Worm (Caenorhabditis elegans) whole organism, early embryonic: ENCODE measurements around the gene rrf-3.

Source experiments
- B0310.2 ChIP-seq: sonication (generic microtip); optimal IDR thresholded peaks from 2 replicates; lab custom pipeline; 2016; ENCODE audit warnings: mild to moderate bottlenecking, missing genetic modification characterization, missing compliant biosample characterization
- F13C5.2 ChIP-seq: sonication (generic microtip); optimal IDR thresholded peaks from 2 replicates; lab custom pipeline; 2017; ENCODE audit warnings: mild to moderate bottlenecking, missing genetic modification characterization, inconsistent platforms, missing compliant biosample characterization
- aly-1 ChIP-seq: sonication (generic microtip); optimal IDR thresholded peaks from 2 replicates; lab custom pipeline; 2016; ENCODE audit warnings: missing genetic modification characterization, missing compliant biosample characterization
- ama-1 ChIP-seq: fragments of 150-350 bp; optimal IDR thresholded peaks from 2 replicates; lab custom pipeline; 2014
- ceh-13 ChIP-seq: fragments of 200-800 bp; sonication (Bioruptor generic); optimal IDR thresholded peaks from 2 replicates; lab custom pipeline; 2018; ENCODE audit warnings: mild to moderate bottlenecking, missing genetic modification characterization, missing compliant biosample characterization
- ceh-36 ChIP-seq: sonication (generic microtip); optimal IDR thresholded peaks from 2 replicates; lab custom pipeline; 2016; ENCODE audit warnings: missing genetic modification characterization, inconsistent platforms, missing compliant biosample characterization
- ets-7 ChIP-seq: sonication (generic microtip); optimal IDR thresholded peaks from 2 replicates; lab custom pipeline; 2016; ENCODE audit warnings: missing genotype, missing genetic modification characterization, missing compliant biosample characterization
- flt-1 ChIP-seq: fragments of 200-800 bp; sonication (Bioruptor generic); IDR thresholded peaks from 2 replicates; pipeline ENCODE4 v1.3.6; 2022; ENCODE audit warnings: missing genetic modification characterization, missing compliant biosample characterization
- hmbx-1 ChIP-seq: sonication (generic microtip); optimal IDR thresholded peaks from 2 replicates; lab custom pipeline; 2016; ENCODE audit warnings: mild to moderate bottlenecking, missing genetic modification characterization, missing compliant biosample characterization
- hmg-4 ChIP-seq: fragments of 200-800 bp; sonication (Bioruptor generic); optimal IDR thresholded peaks from 2 replicates; lab custom pipeline; 2018; ENCODE audit warnings: mild to moderate bottlenecking, missing genetic modification characterization, missing compliant biosample characterization
- hnd-1 ChIP-seq: sonication (generic microtip); optimal IDR thresholded peaks from 2 replicates; lab custom pipeline; 2016; ENCODE audit warnings: missing genetic modification characterization, missing compliant biosample characterization
- pes-1 ChIP-seq: fragments of 200-800 bp; sonication (Bioruptor generic); IDR thresholded peaks from 2 replicates; pipeline ENCODE4 v1.3.6; 2022; ENCODE audit warnings: missing genetic modification reagents, missing genetic modification characterization, missing compliant biosample characterization
- scrt-1 ChIP-seq: fragments of 200-800 bp; sonication (Bioruptor generic); IDR thresholded peaks from 2 replicates; pipeline ENCODE4 v1.3.6; 2022; ENCODE audit warnings: missing genetic modification characterization, missing compliant biosample characterization
- sea-1 ChIP-seq: fragments of 200-800 bp; sonication (Bioruptor generic); conservative IDR thresholded peaks from 2 replicates; pipeline ENCODE4 v1.3.6; 2022; ENCODE audit warnings: missing genetic modification characterization, missing compliant biosample characterization
- tbx-11 ChIP-seq: fragments of 200-800 bp; sonication (Bioruptor generic); IDR thresholded peaks from 2 replicates; pipeline ENCODE4 v1.3.6; 2022; ENCODE audit warnings: missing genetic modification characterization, missing compliant biosample characterization
- tbx-37 ChIP-seq: fragments of 200-800 bp; sonication (Bioruptor generic); conservative IDR thresholded peaks from 2 replicates; pipeline ENCODE4 v1.3.6; 2022; ENCODE audit warnings: missing genetic modification reagents, missing genetic modification characterization, missing compliant biosample characterization
- tra-4 ChIP-seq: sonication (generic microtip); optimal IDR thresholded peaks from 2 replicates; lab custom pipeline; 2017; ENCODE audit warnings: missing genetic modification characterization, missing compliant biosample characterization

rrf-3 gene

DNA sequence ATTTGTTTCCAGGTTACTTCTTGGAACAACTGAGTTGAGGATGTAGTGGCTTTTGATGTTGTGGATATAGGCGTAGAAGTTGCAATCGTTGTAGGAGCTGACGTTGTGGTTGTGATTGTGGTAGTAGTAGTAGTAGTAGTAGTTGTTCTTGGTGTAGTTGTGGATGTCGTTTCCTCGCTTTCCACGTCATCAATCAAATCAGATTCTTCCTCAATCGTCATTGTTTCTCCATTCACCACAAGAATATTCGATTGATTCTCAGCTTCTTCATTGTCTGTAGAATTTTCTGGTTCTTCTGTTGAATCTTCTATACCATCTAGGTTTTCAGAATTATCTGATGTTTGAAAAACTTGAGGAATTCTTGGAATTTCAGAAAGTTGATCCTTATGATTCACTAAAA is 16.3 kb downstream of the rrf-3 start:
- TF ChIP-seq flt-1 (GFP tag; lab: Robert Waterston, UW): no peak
- no peak for TF ChIP-seq B0310.2
- no peak for TF ChIP-seq sea-1 (GFP tag; lab: Robert Waterston, UW)

- TF ChIP-seq hmg-4 (GFP tag; lab: Kevin White, UChicago) (no peak), ceh-36 (tag; lab: Kevin White, UChicago) (no peak)
Observed at ce11 chrII:8180281-8180680, 18.0 kb downstream of the rrf-3 start, which contains the start of gene T05C12.4. Gene T05C12.4 (minus strand): TSS chrII:8180381.

ce11 chrII:8181437-8181836 is 19.2 kb downstream of the rrf-3 start, which contains the start of gene dylt-3:
Gene dylt-3 (plus strand): TSS chrII:8181737.
- TF ChIP-seq hmg-4 (GFP tag; lab: Kevin White, UChicago): no peak
- no peak for TF ChIP-seq hmbx-1 (tag; lab: Kevin White, UChicago)

DNA sequence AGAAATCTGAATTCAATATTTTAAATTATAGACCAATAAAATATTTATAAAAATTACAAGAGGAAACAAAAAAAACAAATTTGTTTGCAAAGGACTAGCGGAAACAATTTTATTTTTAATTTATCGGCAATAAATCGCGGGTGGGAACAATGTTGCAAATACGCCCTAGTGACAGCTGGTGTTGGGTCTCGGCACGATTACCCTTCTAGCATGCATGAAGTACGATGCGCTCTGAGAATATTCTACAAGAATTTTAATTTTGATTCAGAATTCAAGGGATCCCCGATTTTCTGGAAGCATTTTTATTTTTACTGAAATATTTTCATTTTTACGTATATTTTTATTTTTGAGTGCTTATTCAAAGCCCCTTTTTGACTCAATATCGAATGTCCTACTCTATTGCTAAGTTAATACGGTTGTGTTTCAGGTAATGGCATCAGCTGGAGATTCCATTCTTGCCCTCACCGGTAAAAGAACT is 22.8 kb downstream of the rrf-3 start, which contains the start of the genes mig-5 and cct-1:
TSS of gene mig-5 (minus strand) at position 8 of the 478 bp plus-strand sequence.
TSS of gene cct-1 (plus strand) at position 428 of the 478 bp plus-strand sequence.
- no peak for TF ChIP-seq hnd-1 (tag; lab: Kevin White, UChicago)
- peak; percentile 48; the same call in 1 of the 2 replicates for TF ChIP-seq flt-1 (GFP tag; lab: Robert Waterston, UW)
- TF ChIP-seq hmg-4 (GFP tag; lab: Kevin White, UChicago): peak; percentile 31
- peak; percentile 85 for TF ChIP-seq F13C5.2 (tag; lab: Kevin White, UChicago)

ce11 chrII:8187516-8187915 is 25.3 kb downstream of the rrf-3 start:
- TF ChIP-seq tbx-37 (GFP tag; lab: Robert Waterston, UW) (no peak), B0310.2 (no peak), ceh-13 (GFP tag; lab: Kevin White, UChicago) (no peak), tbx-11 (no peak), sea-1 (GFP tag; lab: Robert Waterston, UW) (no peak), aly-1 (tag; lab: Kevin White, UChicago) (no peak), hmbx-1 (tag; lab: Kevin White, UChicago) (no peak), ama-1 (lab: Kevin White, UChicago) (no peak), hnd-1 (tag; lab: Kevin White, UChicago) (no peak), scrt-1 (GFP tag; lab: Robert Waterston, UW) (no peak), F13C5.2 (tag; lab: Kevin White, UChicago) (no peak), ceh-36 (tag; lab: Kevin White, UChicago) (no peak), ets-7 (tag; lab: Kevin White, UChicago) (no peak), tra-4 (tag; lab: Kevin White, UChicago) (no peak), pes-1 (GFP tag; lab: Robert Waterston, UW) (no peak), hmg-4 (GFP tag; lab: Kevin White, UChicago) (no peak), flt-1 (GFP tag; lab: Robert Waterston, UW) (no peak)

DNA sequence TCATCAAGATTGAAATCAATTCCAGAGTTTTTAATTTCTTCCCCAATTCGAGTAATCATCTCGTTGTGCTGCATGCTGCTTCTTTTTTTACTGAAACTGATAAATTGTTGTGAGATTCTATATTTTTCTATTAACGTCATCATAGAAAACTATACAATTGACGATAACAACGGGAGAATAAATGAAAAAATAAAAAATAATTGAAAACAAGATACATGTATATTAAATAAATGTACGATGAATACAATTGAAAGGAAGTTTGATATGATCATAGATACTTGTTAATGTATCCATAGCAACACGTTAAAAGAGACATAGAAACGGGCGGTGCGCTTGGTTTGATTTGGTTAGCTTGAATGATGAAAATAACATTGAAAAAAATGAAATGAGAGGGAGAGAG is 28.2 kb downstream of the rrf-3 start, which contains the start of gene T05C12.8:
TSS of gene T05C12.8 (minus strand) at position 101 of the 400 bp plus-strand sequence.
- no peak for TF ChIP-seq ets-7 (tag; lab: Kevin White, UChicago)
- TF ChIP-seq tra-4 (tag; lab: Kevin White, UChicago): no peak
- no peak for TF ChIP-seq ama-1 (lab: Kevin White, UChicago)
- TF ChIP-seq tbx-37 (GFP tag; lab: Robert Waterston, UW): no peak

DNA sequence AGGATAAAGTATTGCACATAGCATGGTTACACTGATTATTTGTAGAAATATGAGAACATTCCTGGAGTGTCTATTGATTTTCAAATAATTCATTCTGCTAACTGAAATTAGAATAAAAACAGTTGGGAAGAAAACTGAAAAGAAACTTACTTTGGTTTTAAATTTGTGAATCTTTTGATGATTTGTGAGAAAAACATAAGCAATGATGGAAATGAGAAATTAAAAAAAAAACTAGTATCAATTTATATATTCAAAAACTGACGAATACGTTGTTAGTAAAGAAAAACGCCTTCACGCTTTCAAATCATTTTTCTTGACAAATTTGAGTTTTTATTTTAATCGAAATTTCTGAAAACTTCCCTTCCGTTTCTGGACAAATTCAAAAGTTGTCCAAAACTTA is 30.9 kb downstream of the rrf-3 start, which contains the start of gene T05C12.9:
TSS of gene T05C12.9 (minus strand) at position 101 of the 400 bp plus-strand sequence.
- TF ChIP-seq sea-1 (GFP tag; lab: Robert Waterston, UW) (no peak), hmg-4 (GFP tag; lab: Kevin White, UChicago) (no peak), flt-1 (GFP tag; lab: Robert Waterston, UW) (no peak), ets-7 (tag; lab: Kevin White, UChicago) (no peak), pes-1 (GFP tag; lab: Robert Waterston, UW) (no peak), tbx-37 (GFP tag; lab: Robert Waterston, UW) (no peak), scrt-1 (GFP tag; lab: Robert Waterston, UW) (no peak), aly-1 (tag; lab: Kevin White, UChicago) (no peak), tbx-11 (no peak), ama-1 (lab: Kevin White, UChicago) (no peak), tra-4 (tag; lab: Kevin White, UChicago) (no peak), B0310.2 (no peak), ceh-36 (tag; lab: Kevin White, UChicago) (no peak), hnd-1 (tag; lab: Kevin White, UChicago) (no peak), ceh-13 (GFP tag; lab: Kevin White, UChicago) (no peak), hmbx-1 (tag; lab: Kevin White, UChicago) (no peak), F13C5.2 (tag; lab: Kevin White, UChicago) (no peak)

DNA sequence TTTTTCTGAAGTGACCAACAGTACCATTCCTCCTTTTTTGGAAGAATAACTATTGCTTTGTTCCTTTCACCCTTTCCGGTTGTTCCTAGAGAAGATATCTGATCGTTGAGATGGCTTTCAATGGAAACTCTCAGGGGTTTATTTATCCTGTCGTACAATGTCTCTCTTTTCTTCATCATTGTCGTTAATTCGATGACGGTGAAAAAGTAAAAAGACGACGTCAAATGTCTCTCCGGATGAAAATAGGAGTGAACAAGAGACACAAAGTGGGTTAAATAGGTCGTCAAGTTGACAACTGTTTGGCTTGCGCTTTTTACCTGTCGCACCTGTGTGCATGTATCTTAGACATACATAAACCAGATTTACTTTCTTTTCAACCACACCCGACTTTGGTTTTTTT is 31.7 kb downstream of the rrf-3 start:
- TF ChIP-seq scrt-1 (GFP tag; lab: Robert Waterston, UW) (no peak), ceh-36 (tag; lab: Kevin White, UChicago) (no peak), ets-7 (tag; lab: Kevin White, UChicago) (no peak), sea-1 (GFP tag; lab: Robert Waterston, UW) (no peak), B0310.2 (no peak), tra-4 (tag; lab: Kevin White, UChicago) (no peak), ama-1 (lab: Kevin White, UChicago) (no peak), pes-1 (GFP tag; lab: Robert Waterston, UW) (no peak), hmbx-1 (tag; lab: Kevin White, UChicago) (no peak), ceh-13 (GFP tag; lab: Kevin White, UChicago) (no peak), hnd-1 (tag; lab: Kevin White, UChicago) (no peak), flt-1 (GFP tag; lab: Robert Waterston, UW) (no peak), F13C5.2 (tag; lab: Kevin White, UChicago) (no peak), aly-1 (tag; lab: Kevin White, UChicago) (no peak)
